Fruit fly (Drosophila melanogaster): ENCODE data around the gene Alg13.

Gene Alg13

DNA sequence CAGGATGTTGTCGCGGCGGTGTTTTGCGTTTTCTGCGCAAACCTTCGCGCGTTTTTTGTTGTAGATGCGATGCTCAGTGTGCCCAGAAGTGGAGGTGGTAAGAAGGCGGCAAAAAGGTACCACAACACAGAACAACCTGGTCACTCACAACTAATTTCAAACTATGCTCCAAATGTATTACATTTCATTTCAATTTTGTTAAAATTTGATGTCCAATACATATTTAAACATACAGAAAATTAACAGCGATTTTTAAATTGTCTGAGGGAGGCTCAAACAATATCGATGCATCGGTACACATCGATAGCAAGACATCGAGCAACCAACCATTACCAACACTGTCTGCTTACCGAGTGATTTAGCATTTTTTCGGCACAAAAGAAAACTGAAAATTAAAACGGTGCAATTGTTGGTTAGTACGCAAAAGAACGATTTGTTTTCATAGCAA lies 14.8 kb upstream of the Alg13 start, which contains the start of the genes Slbp and Rpn2 (continued):
- TF ChIP-seq CG11247 (GFP tag; IDR thresholded peaks at IDR 0.05) (no peak), hbn (GFP tag; IDR thresholded peaks at IDR 0.05; ENCODE audit: partially characterized antibody) (peak; percentile 95), CG32772 (GFP tag; IDR thresholded peaks at IDR 0.05) (no peak), CG8944 (GFP tag; optimal IDR thresholded peaks at IDR 0.05) (peak; percentile 7), CG42726 (GFP tag; IDR thresholded peaks at IDR 0.05; ENCODE audit: partially characterized antibody) (peak; percentile 87), CoRest (tag; optimal IDR thresholded peaks at IDR 0.05) (peak; percentile 50), CG3847 (GFP tag; IDR thresholded peaks at IDR 0.05) (peak; percentile 80), HLHmδ (GFP tag; optimal IDR thresholded peaks at IDR 0.05) (no peak), ci (GFP tag; IDR thresholded peaks at IDR 0.05) (0 out of 3 replicates have a peak, but pooled peaks have one; percentile 52), CG11560 (tag; IDR thresholded peaks at IDR 0.05) (no peak), CG15269 (tag; optimal IDR thresholded peaks at IDR 0.05) (no peak), H15 (GFP tag; IDR thresholded peaks at IDR 0.05) (no peak), dmrt99B (tag; optimal IDR thresholded peaks at IDR 0.05) (no peak), unpg (GFP tag; optimal IDR thresholded peaks at IDR 0.05) (peak; percentile 39), CG17385 (GFP tag; optimal IDR thresholded peaks at IDR 0.05) (peak; percentile 8), CG4707 (GFP tag; optimal IDR thresholded peaks at IDR 0.05) (no peak), Rx (GFP tag; IDR thresholded peaks at IDR 0.05) (no peak), CG3726 (GFP tag; IDR thresholded peaks at IDR 0.05) (no peak), Xrp1 (GFP tag; IDR thresholded peaks at IDR 0.05) (no peak), CrebB (tag; optimal IDR thresholded peaks at IDR 0.05) (no peak), jumu (GFP tag; optimal IDR thresholded peaks at IDR 0.05) (peak; percentile 76), CG7271 (tag; optimal IDR thresholded peaks at IDR 0.05) (peak; percentile 20), corto (GFP tag; optimal IDR thresholded peaks at IDR 0.05) (no peak), da (GFP tag; optimal IDR thresholded peaks at IDR 0.05) (no peak), luna (GFP tag; optimal IDR thresholded peaks at IDR 0.05) (no peak), gt (GFP tag; IDR thresholded peaks at IDR 0.05) (no peak), ase (GFP tag; IDR thresholded peaks at IDR 0.05) (no peak), CG6654 (GFP tag; optimal IDR thresholded peaks at IDR 0.05) (no peak), zfh1 (GFP tag; IDR thresholded peaks at IDR 0.05) (no peak), HHEX (GFP tag; optimal IDR thresholded peaks at IDR 0.05) (peak; percentile 1), dimm (GFP tag; IDR thresholded peaks at IDR 0.05) (no peak), pzg (GFP tag; optimal IDR thresholded peaks at IDR 0.05) (peak; percentile 98), dan (GFP tag; IDR thresholded peaks at IDR 0.05) (no peak), CG10462 (GFP tag; optimal IDR thresholded peaks at IDR 0.05) (no peak), lola (GFP tag; optimal IDR thresholded peaks at IDR 0.05) (peak in 1 of 3 experiments; percentile 25), sisA (GFP tag; IDR thresholded peaks at IDR 0.05) (no peak), CG31388 (GFP tag; optimal IDR thresholded peaks at IDR 0.05) (no peak), CG5180 (GFP tag; optimal IDR thresholded peaks at IDR 0.05) (no peak), Sox100B (GFP tag; optimal IDR thresholded peaks at IDR 0.05) (no peak), Lpt (GFP tag; optimal IDR thresholded peaks at IDR 0.05) (no peak), cad (GFP tag; optimal IDR thresholded peaks at IDR 0.05) (no peak), pfk (GFP tag; optimal IDR thresholded peaks at IDR 0.05) (no peak), ranshi (GFP tag; IDR thresholded peaks at IDR 0.05) (no peak), Hr39 (optimal IDR thresholded peaks at IDR 0.05) (no peak), cwo (GFP tag; optimal IDR thresholded peaks at IDR 0.05) (no peak), Lhr (GFP tag; optimal IDR thresholded peaks at IDR 0.05) (peak; percentile 41), wek (GFP tag; optimal IDR thresholded peaks at IDR 0.05) (no peak), sima (GFP tag; optimal IDR thresholded peaks at IDR 0.05) (no peak), CG2678 (tag; optimal IDR thresholded peaks at IDR 0.05) (peak; percentile 34), mam (GFP tag; optimal IDR thresholded peaks at IDR 0.05) (peak; percentile 70)
